Fruit fly (Drosophila melanogaster) whole organism, embryonic: ENCODE data around the gene CG10510.

Experiments
- ATbp ChIP-seq: fragments of 200-800 bp; sonication (Bioruptor generic); optimal IDR thresholded peaks from 2 replicates; lab custom pipeline; 2017; ENCODE audit warnings: missing biosample characterization, mild to moderate bottlenecking, missing genetic modification characterization, missing genetic modification reagents
- Aef1 ChIP-seq: fragments of 200-800 bp; sonication (Bioruptor generic); IDR thresholded peaks from 3 replicates; pipeline ENCODE4 v1.3.6; 2022; ENCODE audit warnings: missing biosample characterization, missing genetic modification characterization
- Blimp-1 ChIP-seq: fragments of 200-800 bp; sonication (Bioruptor generic); optimal IDR thresholded peaks from 3 replicates; lab custom pipeline; 2018; ENCODE audit warnings: missing biosample characterization, missing genetic modification characterization, mild to moderate bottlenecking, moderate library complexity, missing genetic modification reagents
- BtbVII ChIP-seq: fragments of 200-800 bp; sonication (Bioruptor generic); optimal IDR thresholded peaks from 3 replicates; lab custom pipeline; 2017; ENCODE audit warnings: missing biosample characterization, mild to moderate bottlenecking, missing genetic modification characterization
- C15 ChIP-seq: fragments of 200-800 bp; sonication (Bioruptor generic); IDR thresholded peaks from 3 replicates; pipeline ENCODE4 v1.3.6; 2022; ENCODE audit warnings: missing biosample characterization, missing genetic modification characterization
- CG1024 ChIP-seq: fragments of 200-800 bp; sonication (Bioruptor generic); IDR thresholded peaks from 2 replicates; pipeline ENCODE4 v1.3.6; 2022; ENCODE audit warnings: missing biosample characterization, missing genetic modification characterization
- CG10959 ChIP-seq: fragments of 200-800 bp; sonication (Bioruptor generic); IDR thresholded peaks from 2 replicates; pipeline ENCODE4 v1.3.6; 2022; ENCODE audit warnings: missing biosample characterization, missing genetic modification characterization
- CG12219 ChIP-seq: fragments of 200-800 bp; sonication (Bioruptor generic); optimal IDR thresholded peaks from 3 replicates; lab custom pipeline; 2018; ENCODE audit warnings: missing biosample characterization, mild to moderate bottlenecking, missing genetic modification characterization
- CG14441 ChIP-seq: fragments of 200-800 bp; sonication (Bioruptor generic); IDR thresholded peaks from 2 replicates; pipeline ENCODE4 v1.3.6; 2022; ENCODE audit warnings: missing biosample characterization, missing genetic modification characterization
- CG2120 ChIP-seq: fragments of 200-800 bp; sonication (Bioruptor generic); optimal IDR thresholded peaks from 3 replicates; lab custom pipeline; 2016; ENCODE audit warnings: missing biosample characterization, missing genetic modification characterization
- CG33557 ChIP-seq: fragments of 200-800 bp; sonication (Bioruptor generic); optimal IDR thresholded peaks from 2 replicates; lab custom pipeline; 2019; ENCODE audit warnings: missing biosample characterization, mild to moderate bottlenecking, missing genetic modification characterization, moderate library complexity
- CG6272 ChIP-seq: fragments of 200-800 bp; sonication (Bioruptor generic); IDR thresholded peaks from 2 replicates; pipeline ENCODE4 v1.3.6; 2022; ENCODE audit warnings: missing biosample characterization, missing genetic modification characterization
- CG7987 ChIP-seq: fragments of 200-800 bp; sonication (Bioruptor generic); optimal IDR thresholded peaks from 2 replicates; lab custom pipeline; 2018; ENCODE audit warnings: missing biosample characterization, mild to moderate bottlenecking, missing genetic modification characterization, moderate library complexity
- CG8281 ChIP-seq: fragments of 200-800 bp; sonication (Bioruptor generic); optimal IDR thresholded peaks from 2 replicates; lab custom pipeline; 2018; ENCODE audit warnings: missing biosample characterization, mild to moderate bottlenecking, missing genetic modification characterization, moderate library complexity
- Dll ChIP-seq: fragments of 200-800 bp; sonication (Bioruptor generic); IDR thresholded peaks from 4 replicates; pipeline ENCODE4 v1.3.6; 2022; ENCODE audit warnings: missing biosample characterization, missing genetic modification characterization; ENCODE audit not compliant: partially characterized antibody
- Doc2 ChIP-seq: fragments of 200-800 bp; sonication (Bioruptor generic); IDR thresholded peaks from 2 replicates; pipeline ENCODE4 v1.3.6; 2022; ENCODE audit warnings: missing biosample characterization, missing genetic modification characterization
- Elba2 ChIP-seq: fragments of 200-800 bp; sonication (Bioruptor generic); optimal IDR thresholded peaks from 3 replicates; lab custom pipeline; 2016; ENCODE audit warnings: missing biosample characterization, missing genetic modification characterization
- Fer1 ChIP-seq: fragments of 200-800 bp; sonication (Bioruptor generic); optimal IDR thresholded peaks from 2 replicates; lab custom pipeline; 2017; ENCODE audit warnings: missing biosample characterization, mild to moderate bottlenecking, missing genetic modification characterization
- Med ChIP-seq: fragments of 200-800 bp; sonication (Bioruptor generic); peaks from one replicate; lab custom pipeline; 2016; ENCODE audit warnings: missing biosample characterization, missing genetic modification characterization, mild to moderate bottlenecking, inconsistent platforms, moderate library complexity
- Nf-YB ChIP-seq: fragments of 200-800 bp; sonication (Bioruptor generic); optimal IDR thresholded peaks from 3 replicates; lab custom pipeline; 2019; ENCODE audit warnings: missing biosample characterization, mild to moderate bottlenecking, missing genetic modification characterization, moderate library complexity
- Pdp1 ChIP-seq, 2 experiments: fragments of 200-800 bp; sonication (Bioruptor generic); optimal IDR thresholded peaks; 3 replicates each; lab custom pipeline; 2016; ENCODE audit warnings: missing biosample characterization in 2 of 2, missing genetic modification characterization in 2 of 2, mild to moderate bottlenecking in 1 of 2, moderate library complexity in 1 of 2
- Sox100B ChIP-seq: fragments of 200-800 bp; sonication (Bioruptor generic); optimal IDR thresholded peaks from 3 replicates; lab custom pipeline; 2018; ENCODE audit warnings: missing biosample characterization, mild to moderate bottlenecking, missing genetic modification characterization
- Sry-δ ChIP-seq: fragments of 200-800 bp; sonication (Bioruptor generic); optimal IDR thresholded peaks from 2 replicates; lab custom pipeline; 2016; ENCODE audit warnings: missing biosample characterization, missing genetic modification characterization
- Tbp ChIP-seq: fragments of >200 bp; optimal IDR thresholded peaks from 2 replicates; lab custom pipeline; 2018; ENCODE audit warnings: missing biosample characterization, missing genetic modification characterization
- Vsx1 ChIP-seq: fragments of 200-800 bp; sonication (Bioruptor generic); optimal IDR thresholded peaks from 2 replicates; lab custom pipeline; 2017; ENCODE audit warnings: missing biosample characterization, mild to moderate bottlenecking, missing genetic modification characterization, missing genetic modification reagents
- bcd ChIP-seq: fragments of 200-800 bp; sonication (Bioruptor generic); optimal IDR thresholded peaks from 2 replicates; lab custom pipeline; 2017; ENCODE audit warnings: missing biosample characterization, mild to moderate bottlenecking, missing genetic modification characterization
- chinmo ChIP-seq: fragments of 200-800 bp; sonication (Bioruptor generic); IDR thresholded peaks from 4 replicates; pipeline ENCODE4 v1.3.6; 2022; ENCODE audit warnings: missing biosample characterization, missing genetic modification characterization; ENCODE audit not compliant: partially characterized antibody
- crol ChIP-seq: fragments of 200-800 bp; sonication (Bioruptor generic); IDR thresholded peaks from 2 replicates; pipeline ENCODE4 v1.3.6; 2022; ENCODE audit warnings: missing biosample characterization, missing genetic modification characterization
- cwo ChIP-seq: fragments of 200-800 bp; sonication (Bioruptor generic); optimal IDR thresholded peaks from 3 replicates; lab custom pipeline; 2017; ENCODE audit warnings: missing biosample characterization, missing genetic modification characterization, mild to moderate bottlenecking, moderate library complexity, missing genetic modification reagents
- eyg ChIP-seq: fragments of 200-800 bp; sonication (Bioruptor generic); optimal IDR thresholded peaks from 3 replicates; lab custom pipeline; 2016; ENCODE audit warnings: missing biosample characterization, missing genetic modification characterization
- gem ChIP-seq: fragments of 200-800 bp; sonication (Bioruptor generic); optimal IDR thresholded peaks from 2 replicates; lab custom pipeline; 2019; ENCODE audit warnings: missing biosample characterization, mild to moderate bottlenecking, missing genetic modification characterization, moderate library complexity
- grn ChIP-seq: fragments of 200-800 bp; sonication (Bioruptor generic); optimal IDR thresholded peaks from 3 replicates; lab custom pipeline; 2017; ENCODE audit warnings: missing biosample characterization, missing genetic modification characterization
- her ChIP-seq: fragments of 200-800 bp; sonication (Bioruptor generic); optimal IDR thresholded peaks from 2 replicates; lab custom pipeline; 2016; ENCODE audit warnings: missing biosample characterization, missing genetic modification characterization
- kni ChIP-seq: fragments of 200-800 bp; sonication (Bioruptor generic); optimal IDR thresholded peaks from 3 replicates; lab custom pipeline; 2017; ENCODE audit warnings: mild to moderate bottlenecking, missing biosample characterization, missing genetic modification reagents, missing genetic modification characterization
- lov ChIP-seq, 2 experiments: fragments of 200-800 bp in 1 of 2; fragments of >200 bp in 1 of 2; sonication (Bioruptor generic) in 1 of 2; IDR thresholded peaks in 1 of 2; optimal IDR thresholded peaks in 1 of 2; 2 replicates in 1 of 2; 3 replicates in 1 of 2; pipeline versions ENCODE4 v1.3.6 to Lab custom; 2017 to 2022; ENCODE audit warnings: missing biosample characterization in 1 of 2, missing genetic modification characterization in 1 of 2
- nerfin-1 ChIP-seq: fragments of 200-800 bp; sonication (Bioruptor generic); optimal IDR thresholded peaks from 3 replicates; lab custom pipeline; 2019; ENCODE audit warnings: missing biosample characterization, mild to moderate bottlenecking, missing genetic modification characterization, moderate library complexity
- otp ChIP-seq: fragments of 200-800 bp; sonication (Bioruptor generic); IDR thresholded peaks from 3 replicates; pipeline ENCODE4, ENCODE4 v1.3.6; 2022; ENCODE audit warnings: missing biosample characterization, missing genetic modification characterization
- pb ChIP-seq: fragments of 200-800 bp; sonication (Bioruptor generic); optimal IDR thresholded peaks from 3 replicates; lab custom pipeline; 2016; ENCODE audit warnings: missing biosample characterization, missing genetic modification characterization
- phol ChIP-seq: fragments of 200-800 bp; sonication (Bioruptor generic); optimal IDR thresholded peaks from 3 replicates; lab custom pipeline; 2018; ENCODE audit warnings: missing biosample characterization, mild to moderate bottlenecking, missing genetic modification characterization, moderate library complexity
- pum ChIP-seq: fragments of 200-800 bp; sonication (Bioruptor generic); optimal IDR thresholded peaks from 2 replicates; lab custom pipeline; 2016; ENCODE audit warnings: missing biosample characterization, missing genetic modification characterization
- ranshi ChIP-seq: fragments of 200-800 bp; sonication (Bioruptor generic); IDR thresholded peaks from 2 replicates; pipeline ENCODE4 v1.3.6; 2022; ENCODE audit warnings: missing biosample characterization, missing genetic modification characterization
- ro ChIP-seq: fragments of 200-800 bp; sonication (Bioruptor generic); IDR thresholded peaks from 2 replicates; pipeline ENCODE4 v1.3.6; 2022; ENCODE audit warnings: missing biosample characterization, missing genetic modification characterization
- sc ChIP-seq, 3 experiments: fragments of >200 bp in 2 of 3; fragments of 200-800 bp in 1 of 3; sonication (Bioruptor generic) in 1 of 3; optimal IDR thresholded peaks; 2 replicates in 2 of 3; 3 replicates in 1 of 3; lab custom pipeline; 2017; ENCODE audit warnings: mild to moderate bottlenecking in 1 of 3, missing biosample characterization in 1 of 3, missing genetic modification characterization in 1 of 3, missing genetic modification reagents in 1 of 3
- sd ChIP-seq: fragments of 200-800 bp; sonication (Bioruptor generic); optimal IDR thresholded peaks from 3 replicates; lab custom pipeline; 2018; ENCODE audit warnings: missing biosample characterization, mild to moderate bottlenecking, missing genetic modification characterization, moderate library complexity
- seq ChIP-seq: fragments of 200-800 bp; sonication (Bioruptor generic); IDR thresholded peaks from 2 replicates; pipeline ENCODE4 v1.3.6; 2022; ENCODE audit warnings: missing biosample characterization, missing genetic modification characterization
- sqz ChIP-seq: fragments of 200-800 bp; sonication (Bioruptor generic); optimal IDR thresholded peaks from 3 replicates; lab custom pipeline; 2018; ENCODE audit warnings: missing biosample characterization, mild to moderate bottlenecking, missing genetic modification characterization
- zen2 ChIP-seq: fragments of 200-800 bp; sonication (Bioruptor generic); IDR thresholded peaks from 3 replicates; pipeline ENCODE4 v1.3.6; 2022; ENCODE audit warnings: missing biosample characterization, missing genetic modification characterization; ENCODE audit not compliant: partially characterized antibody

CG10510 gene

dm6 chr3L:21256062-21257023 lies 46.5 kb upstream of the CG10510 start:
- TF ChIP-seq CG33557 (no peak), nerfin-1 (tag; lab: Kevin White, UChicago) (no peak), bcd (GFP tag; lab: Kevin White, UChicago) (no peak), Med (peak; percentile 38), zen2 (GFP tag; lab: Robert Waterston, UW) (no peak), sc (optimal IDR thresholded peaks at IDR 0.05; lab: Kevin White, UChicago) (no peak), sc (GFP tag; optimal IDR thresholded peaks at IDR 0.05; lab: Kevin White, UChicago) (no peak), phol (no peak), crol (GFP tag; lab: Robert Waterston, UW) (peak; percentile 58), C15 (no peak), CG1024 (GFP tag; lab: Robert Waterston, UW) (no peak), ro (GFP tag; lab: Robert Waterston, UW) (no peak), Sox100B (GFP tag; lab: Kevin White, UChicago) (peak; percentile 20), Aef1 (GFP tag; lab: Robert Waterston, UW) (no peak), ATbp (GFP tag; lab: Kevin White, UChicago) (no peak), Dll (no peak), CG7987 (GFP tag; lab: Kevin White, UChicago) (no peak), Blimp-1 (GFP tag; lab: Kevin White, UChicago) (no peak), chinmo (GFP tag; lab: Robert Waterston, UW) (0 out of 4 replicates have a peak, but pooled peaks have one; percentile 25), lov (optimal IDR thresholded peaks at IDR 0.05; lab: Kevin White, UChicago) (no peak), lov (GFP tag; IDR thresholded peaks at IDR 0.05; lab: Robert Waterston, UW) (no peak), Nf-YB (no peak), Fer1 (GFP tag; lab: Kevin White, UChicago) (no peak), pb (GFP tag; lab: Kevin White, UChicago) (no peak), gem (tag; lab: Kevin White, UChicago) (peak; percentile 0), seq (no peak), CG10959 (GFP tag; lab: Robert Waterston, UW) (no peak), otp (GFP tag; lab: Robert Waterston, UW) (no peak), Tbp (GFP tag; lab: Kevin White, UChicago) (no peak), CG2120 (peak; percentile 17), Vsx1 (GFP tag; lab: Kevin White, UChicago) (peak; percentile 17), CG8281 (no peak), kni (GFP tag; lab: Kevin White, UChicago) (peak; percentile 69), sqz (GFP tag; lab: Kevin White, UChicago) (peak; percentile 32), cwo (GFP tag; lab: Kevin White, UChicago) (no peak), ranshi (GFP tag; lab: Robert Waterston, UW) (no peak), Doc2 (GFP tag; lab: Robert Waterston, UW) (no peak), Sry-δ (GFP tag; lab: Kevin White, UChicago) (no peak), CG12219 (GFP tag; lab: Kevin White, UChicago) (no peak), sd (peak; percentile 78), BtbVII (GFP tag; lab: Kevin White, UChicago) (no peak), her (GFP tag; lab: Kevin White, UChicago) (no peak), CG6272 (no peak), Pdp1 (GFP tag; optimal IDR thresholded peaks at IDR 0.05; lab: Kevin White, UChicago) (peak in 1 of 2 experiments; percentile 8), CG14441 (GFP tag; lab: Robert Waterston, UW) (no peak), pum (GFP tag; lab: Kevin White, UChicago) (no peak), eyg (no peak), Elba2 (GFP tag; lab: Kevin White, UChicago) (no peak), grn (GFP tag; lab: Kevin White, UChicago) (peak; percentile 93)
